Fruit fly (Drosophila melanogaster) whole organism, embryonic: ENCODE data around the gene Pld3.

ENCODE experiments used
- Atf-2 ChIP-seq: fragments of 200-800 bp; sonication (Bioruptor generic); optimal IDR thresholded peaks from 2 replicates; lab custom pipeline; 2016; ENCODE audit warnings: missing biosample characterization, missing genetic modification characterization
- B-H2 ChIP-seq: fragments of 200-800 bp; sonication (Bioruptor generic); optimal IDR thresholded peaks from 2 replicates; lab custom pipeline; 2018; ENCODE audit warnings: missing biosample characterization, mild to moderate bottlenecking, missing genetic modification characterization
- BEAF-32 ChIP-seq: fragments of 200-800 bp; sonication (Bioruptor generic); optimal IDR thresholded peaks from 3 replicates; lab custom pipeline; 2017; ENCODE audit warnings: missing biosample characterization, missing genetic modification characterization, mild to moderate bottlenecking, moderate library complexity, missing genetic modification reagents
- CG10209 ChIP-seq: fragments of 200-800 bp; sonication (Bioruptor generic); optimal IDR thresholded peaks from 3 replicates; lab custom pipeline; 2017; ENCODE audit warnings: missing biosample characterization, mild to moderate bottlenecking, missing genetic modification characterization, missing genetic modification reagents
- CG10565 ChIP-seq: fragments of 200-800 bp; sonication (Bioruptor generic); optimal IDR thresholded peaks from 3 replicates; lab custom pipeline; 2016; ENCODE audit warnings: missing biosample characterization, mild to moderate bottlenecking, missing genetic modification characterization
- CG11723 ChIP-seq: fragments of 200-800 bp; sonication (Bioruptor generic); optimal IDR thresholded peaks from 2 replicates; lab custom pipeline; 2017; ENCODE audit warnings: missing biosample characterization, mild to moderate bottlenecking, missing genetic modification characterization
- CG13296 ChIP-seq: fragments of 200-800 bp; sonication (Bioruptor generic); optimal IDR thresholded peaks from 3 replicates; lab custom pipeline; 2018; ENCODE audit warnings: missing biosample characterization, mild to moderate bottlenecking, missing genetic modification characterization
- CG13424 ChIP-seq: fragments of 200-800 bp; sonication (Bioruptor generic); optimal IDR thresholded peaks from 2 replicates; lab custom pipeline; 2019; ENCODE audit warnings: missing biosample characterization, mild to moderate bottlenecking, missing genetic modification characterization, moderate library complexity
- CG13624 ChIP-seq: fragments of 200-800 bp; sonication (Bioruptor generic); optimal IDR thresholded peaks from 2 replicates; lab custom pipeline; 2016; ENCODE audit warnings: missing biosample characterization, missing genetic modification characterization
- CG1603 ChIP-seq: fragments of 200-800 bp; sonication (Bioruptor generic); optimal IDR thresholded peaks from 2 replicates; lab custom pipeline; 2019; ENCODE audit warnings: missing biosample characterization, mild to moderate bottlenecking, missing genetic modification characterization, moderate library complexity
- CG17912 ChIP-seq: fragments of 200-800 bp; sonication (Bioruptor generic); optimal IDR thresholded peaks from 2 replicates; lab custom pipeline; 2018; ENCODE audit warnings: missing biosample characterization, mild to moderate bottlenecking, missing genetic modification characterization
- CG2120 ChIP-seq: fragments of 200-800 bp; sonication (Bioruptor generic); optimal IDR thresholded peaks from 3 replicates; lab custom pipeline; 2016; ENCODE audit warnings: missing biosample characterization, missing genetic modification characterization
- CG2678 ChIP-seq: fragments of 200-800 bp; sonication (Bioruptor generic); optimal IDR thresholded peaks from 3 replicates; lab custom pipeline; 2019; ENCODE audit warnings: missing biosample characterization, mild to moderate bottlenecking, missing genetic modification characterization, moderate library complexity
- CG30403 ChIP-seq: fragments of 200-800 bp; sonication (Bioruptor generic); optimal IDR thresholded peaks from 3 replicates; lab custom pipeline; 2016; ENCODE audit warnings: missing biosample characterization, missing genetic modification characterization
- CG4282 ChIP-seq: fragments of 200-800 bp; sonication (Bioruptor generic); optimal IDR thresholded peaks from 2 replicates; lab custom pipeline; 2016; ENCODE audit warnings: missing biosample characterization, missing genetic modification characterization
- CG4730 ChIP-seq: fragments of 200-800 bp; sonication (Bioruptor generic); IDR thresholded peaks from 2 replicates; pipeline ENCODE4 v1.3.6; 2022; ENCODE audit warnings: missing biosample characterization, missing genetic modification characterization
- CG7839 ChIP-seq: fragments of 200-800 bp; sonication (Bioruptor generic); optimal IDR thresholded peaks from 3 replicates; lab custom pipeline; 2018; ENCODE audit warnings: missing biosample characterization, mild to moderate bottlenecking, missing genetic modification characterization, moderate library complexity
- CG8290 ChIP-seq, 3 experiments: fragments of 200-800 bp; sonication (Bioruptor generic); optimal IDR thresholded peaks; 2 replicates each; lab custom pipeline; 2016 to 2019; ENCODE audit warnings: missing biosample characterization in 3 of 3, missing genetic modification characterization in 3 of 3, mild to moderate bottlenecking in 2 of 3, moderate library complexity in 1 of 3
- CG8924 ChIP-seq: fragments of 200-800 bp; optimal IDR thresholded peaks from 3 replicates; lab custom pipeline; 2019; ENCODE audit warnings: missing biosample characterization, mild to moderate bottlenecking, missing genetic modification characterization, moderate library complexity
- CG9876 ChIP-seq: fragments of 200-800 bp; sonication (Bioruptor generic); optimal IDR thresholded peaks from 2 replicates; lab custom pipeline; 2016; ENCODE audit warnings: missing biosample characterization, missing genetic modification characterization
- CG9932 ChIP-seq: fragments of 200-800 bp; sonication (Bioruptor generic); IDR thresholded peaks from 2 replicates; pipeline ENCODE4 v1.3.6; 2022; ENCODE audit warnings: missing biosample characterization, missing genetic modification characterization
- Fer2 ChIP-seq: fragments of 200-800 bp; sonication (Bioruptor generic); optimal IDR thresholded peaks from 2 replicates; lab custom pipeline; 2018; ENCODE audit warnings: missing biosample characterization, mild to moderate bottlenecking, missing genetic modification characterization, moderate library complexity
- Fer3 ChIP-seq: fragments of 200-800 bp; sonication (Bioruptor generic); optimal IDR thresholded peaks from 2 replicates; lab custom pipeline; 2018; ENCODE audit warnings: missing biosample characterization, mild to moderate bottlenecking, missing genetic modification characterization, moderate library complexity
- HmgZ ChIP-seq: fragments of 200-800 bp; sonication (Bioruptor generic); optimal IDR thresholded peaks from 2 replicates; lab custom pipeline; 2018; ENCODE audit warnings: missing biosample characterization, mild to moderate bottlenecking, missing genetic modification characterization
- Med ChIP-seq: fragments of 200-800 bp; sonication (Bioruptor generic); peaks from one replicate; lab custom pipeline; 2016; ENCODE audit warnings: missing biosample characterization, missing genetic modification characterization, mild to moderate bottlenecking, inconsistent platforms, moderate library complexity
- Spps ChIP-seq: fragments of 200-800 bp; sonication (Bioruptor generic); optimal IDR thresholded peaks from 2 replicates; lab custom pipeline; 2018; ENCODE audit warnings: missing biosample characterization, mild to moderate bottlenecking, missing genetic modification characterization
- YL-1 ChIP-seq: fragments of 200-800 bp; sonication (Bioruptor generic); optimal IDR thresholded peaks from 3 replicates; lab custom pipeline; 2017; ENCODE audit warnings: missing biosample characterization, mild to moderate bottlenecking, missing genetic modification characterization
- ato ChIP-seq: fragments of 200-800 bp; sonication (Bioruptor generic); IDR thresholded peaks from 2 replicates; pipeline ENCODE4 v1.3.6; 2022; ENCODE audit warnings: missing biosample characterization, missing genetic modification characterization; ENCODE audit not compliant: partially characterized antibody
- bowl ChIP-seq: fragments of 200-800 bp; sonication (Bioruptor generic); IDR thresholded peaks from 2 replicates; pipeline ENCODE4 v1.3.6; 2022; ENCODE audit warnings: missing biosample characterization, missing genetic modification characterization
- br ChIP-seq: fragments of >200 bp; optimal IDR thresholded peaks from 2 replicates; lab custom pipeline; 2017
- caup ChIP-seq: fragments of 200-800 bp; sonication (Bioruptor generic); optimal IDR thresholded peaks from 3 replicates; lab custom pipeline; 2017; ENCODE audit warnings: missing biosample characterization, mild to moderate bottlenecking, missing genetic modification characterization, moderate library complexity; ENCODE audit not compliant: severe bottlenecking
- crol ChIP-seq: fragments of 200-800 bp; sonication (Bioruptor generic); IDR thresholded peaks from 2 replicates; pipeline ENCODE4 v1.3.6; 2022; ENCODE audit warnings: missing biosample characterization, missing genetic modification characterization
- dan ChIP-seq: fragments of 200-800 bp; sonication (Bioruptor generic); IDR thresholded peaks from 2 replicates; pipeline ENCODE4 v1.3.6; 2022; ENCODE audit warnings: missing biosample characterization, missing genetic modification characterization
- exex ChIP-seq: fragments of 200-800 bp; sonication (Bioruptor generic); optimal IDR thresholded peaks from 4 replicates; lab custom pipeline; 2018; ENCODE audit warnings: missing biosample characterization, mild to moderate bottlenecking, missing genetic modification characterization, moderate library complexity
- gcm ChIP-seq: fragments of 200-800 bp; sonication (Bioruptor generic); optimal IDR thresholded peaks from 2 replicates; lab custom pipeline; 2019; ENCODE audit warnings: missing biosample characterization, mild to moderate bottlenecking, missing genetic modification characterization, moderate library complexity
- lab ChIP-seq: fragments of 200-800 bp; sonication (Bioruptor generic); optimal IDR thresholded peaks from 3 replicates; lab custom pipeline; 2017; ENCODE audit warnings: missing biosample characterization, missing genetic modification characterization, mild to moderate bottlenecking, moderate library complexity, missing genetic modification reagents
- lov ChIP-seq, 2 experiments: fragments of 200-800 bp in 1 of 2; fragments of >200 bp in 1 of 2; sonication (Bioruptor generic) in 1 of 2; IDR thresholded peaks in 1 of 2; optimal IDR thresholded peaks in 1 of 2; 2 replicates in 1 of 2; 3 replicates in 1 of 2; pipeline versions ENCODE4 v1.3.6 to Lab custom; 2017 to 2022; ENCODE audit warnings: missing biosample characterization in 1 of 2, missing genetic modification characterization in 1 of 2
- mirr ChIP-seq: fragments of 200-800 bp; sonication (Bioruptor generic); optimal IDR thresholded peaks from 3 replicates; lab custom pipeline; 2018; ENCODE audit warnings: missing biosample characterization, mild to moderate bottlenecking, missing genetic modification characterization
- odd ChIP-seq: fragments of 200-800 bp; sonication (Bioruptor generic); optimal IDR thresholded peaks from 2 replicates; lab custom pipeline; 2017; ENCODE audit warnings: missing biosample characterization, mild to moderate bottlenecking, missing genetic modification characterization
- onecut ChIP-seq: fragments of 200-800 bp; sonication (Bioruptor generic); IDR thresholded peaks from 2 replicates; pipeline ENCODE4 v1.3.6; 2022; ENCODE audit warnings: missing biosample characterization, missing genetic modification characterization
- pb ChIP-seq: fragments of 200-800 bp; sonication (Bioruptor generic); optimal IDR thresholded peaks from 3 replicates; lab custom pipeline; 2016; ENCODE audit warnings: missing biosample characterization, missing genetic modification characterization
- ranshi ChIP-seq: fragments of 200-800 bp; sonication (Bioruptor generic); IDR thresholded peaks from 2 replicates; pipeline ENCODE4 v1.3.6; 2022; ENCODE audit warnings: missing biosample characterization, missing genetic modification characterization
- sens ChIP-seq: fragments of 200-800 bp; sonication (Bioruptor generic); peaks from one replicate; lab custom pipeline; 2016; ENCODE audit warnings: missing biosample characterization, missing genetic modification characterization
- sens-2 ChIP-seq: fragments of 200-800 bp; sonication (Bioruptor generic); IDR thresholded peaks from 2 replicates; pipeline ENCODE4 v1.3.6; 2022; ENCODE audit warnings: missing biosample characterization, missing genetic modification characterization
- sisA ChIP-seq: fragments of 200-800 bp; sonication (Bioruptor generic); IDR thresholded peaks from 2 replicates; pipeline ENCODE4 v1.3.6; 2022; ENCODE audit warnings: missing biosample characterization, missing genetic modification characterization
- sqz ChIP-seq: fragments of 200-800 bp; sonication (Bioruptor generic); optimal IDR thresholded peaks from 3 replicates; lab custom pipeline; 2018; ENCODE audit warnings: missing biosample characterization, mild to moderate bottlenecking, missing genetic modification characterization
- ssp ChIP-seq: fragments of 200-800 bp; sonication (Bioruptor generic); IDR thresholded peaks from 2 replicates; pipeline ENCODE4 v1.3.6; 2022; ENCODE audit warnings: missing biosample characterization, missing genetic modification characterization
- tap ChIP-seq: fragments of 200-800 bp; optimal IDR thresholded peaks from 3 replicates; lab custom pipeline; 2019; ENCODE audit warnings: missing biosample characterization, mild to moderate bottlenecking, missing genetic modification characterization, moderate library complexity

Pld3 gene

DNA sequence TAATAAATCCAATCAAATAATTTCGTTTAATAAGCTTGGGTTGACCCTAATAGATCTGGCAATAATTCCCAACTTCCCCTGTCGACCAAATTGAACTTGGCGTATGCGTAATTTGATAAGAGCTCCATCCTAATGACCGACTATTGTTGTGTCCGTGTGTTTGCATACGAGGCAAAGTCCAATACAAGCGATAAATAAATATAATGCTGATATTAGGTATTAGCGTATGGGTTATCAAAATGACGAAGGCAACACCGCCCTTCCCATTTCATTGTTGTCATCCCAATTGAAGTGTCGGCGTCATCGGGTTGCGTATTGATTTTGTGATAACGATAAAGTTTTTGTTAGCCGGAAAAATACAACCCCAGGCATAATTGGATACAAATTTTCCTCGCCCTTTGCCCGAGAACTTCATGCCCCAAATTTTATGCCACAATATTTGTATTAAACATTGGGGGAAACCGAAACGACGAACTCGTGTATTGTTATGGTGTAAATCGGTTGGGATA lies 30.7 kb downstream of the Pld3 start:
- no peak for TF ChIP-seq lov (optimal IDR thresholded peaks at IDR 0.05; lab: Kevin White, UChicago)
- TF ChIP-seq lov (GFP tag; IDR thresholded peaks at IDR 0.05; lab: Robert Waterston, UW): 0 out of 3 replicates have a peak, but pooled peaks have one; percentile 15
- TF ChIP-seq onecut (GFP tag; lab: Robert Waterston, UW): peak; percentile 59
- TF ChIP-seq mirr (GFP tag; lab: Kevin White, UChicago): peak; percentile 91
- TF ChIP-seq CG10209 (GFP tag; lab: Kevin White, UChicago): no peak
- TF ChIP-seq sens (GFP tag; lab: Kevin White, UChicago): peak; percentile 58
- TF ChIP-seq lab (GFP tag; lab: Kevin White, UChicago): peak; percentile 16
- TF ChIP-seq exex (tag; lab: Kevin White, UChicago): peak; percentile 76
- no peak for TF ChIP-seq CG4282 (GFP tag; lab: Kevin White, UChicago)
- TF ChIP-seq ranshi (GFP tag; lab: Robert Waterston, UW): no peak

DNA sequence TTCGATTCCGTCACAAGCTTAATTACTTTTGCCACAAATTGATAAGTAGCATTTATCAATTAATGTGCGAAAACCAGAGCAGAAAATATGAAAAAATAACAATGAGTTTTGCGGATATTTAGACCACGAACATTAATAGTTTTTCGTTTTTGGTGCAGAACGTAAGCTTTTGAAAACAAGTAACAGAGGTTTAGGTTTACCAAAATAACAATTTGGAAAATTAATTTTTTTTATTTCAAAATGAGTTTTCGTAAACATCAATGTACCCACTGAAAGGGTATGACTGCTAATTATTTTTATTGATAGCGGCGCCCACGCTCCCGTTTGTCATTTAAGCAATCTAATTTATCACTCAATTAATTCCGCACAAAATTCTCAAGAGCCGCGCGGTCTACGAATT lies 36.7 kb downstream of the Pld3 start:
- TF ChIP-seq CG1603 (tag; lab: Kevin White, UChicago) (no peak), Fer2 (tag; lab: Kevin White, UChicago) (no peak), br (lab: Kevin White, UChicago) (no peak), lab (GFP tag; lab: Kevin White, UChicago) (peak; percentile 63), CG11723 (no peak), sisA (GFP tag; lab: Robert Waterston, UW) (no peak), Fer3 (tag; lab: Kevin White, UChicago) (peak; percentile 40), ssp (GFP tag; lab: Robert Waterston, UW) (no peak), YL-1 (GFP tag; lab: Kevin White, UChicago) (no peak), pb (no peak), CG13296 (GFP tag; lab: Kevin White, UChicago) (no peak), sens-2 (GFP tag; lab: Robert Waterston, UW) (no peak), Med (GFP tag; lab: Kevin White, UChicago) (peak; percentile 69), BEAF-32 (GFP tag; lab: Kevin White, UChicago) (no peak), CG2120 (GFP tag; lab: Kevin White, UChicago) (peak; percentile 42), HmgZ (tag; lab: Kevin White, UChicago) (no peak), B-H2 (GFP tag; lab: Kevin White, UChicago) (no peak), CG7839 (tag; lab: Kevin White, UChicago) (peak; percentile 16), Atf-2 (GFP tag; lab: Kevin White, UChicago) (no peak), odd (no peak), caup (GFP tag; lab: Kevin White, UChicago) (no peak), onecut (GFP tag; lab: Robert Waterston, UW) (no peak), CG8924 (tag; lab: Kevin White, UChicago) (no peak), CG13424 (tag; lab: Kevin White, UChicago) (no peak), sqz (no peak), exex (tag; lab: Kevin White, UChicago) (peak; percentile 33), CG17912 (GFP tag; lab: Kevin White, UChicago) (no peak), CG2678 (peak; percentile 49), CG9876 (GFP tag; lab: Kevin White, UChicago) (no peak), CG8290 (GFP tag; optimal IDR thresholded peaks at IDR 0.05; lab: Kevin White, UChicago) (no peak), CG8290 (tag; optimal IDR thresholded peaks at IDR 0.05; lab: Kevin White, UChicago) (no peak), CG13624 (GFP tag; lab: Kevin White, UChicago) (no peak), CG9932 (GFP tag; lab: Robert Waterston, UW) (0 out of 2 replicates have a peak, but pooled peaks have one; percentile 12), Spps (no peak), gcm (GFP tag; lab: Kevin White, UChicago) (no peak), crol (GFP tag; lab: Robert Waterston, UW) (no peak), dan (GFP tag; lab: Robert Waterston, UW) (no peak), CG4730 (no peak), ato (no peak), bowl (GFP tag; lab: Robert Waterston, UW) (no peak), tap (tag; lab: Kevin White, UChicago) (no peak), CG10565 (GFP tag; lab: Kevin White, UChicago) (no peak), CG30403 (GFP tag; lab: Kevin White, UChicago) (peak; percentile 11)
